Worm (Caenorhabditis elegans) whole organism, L4 larva: ENCODE results near the gene H37A05.2.

Experiments
- F37D6.2 ChIP-seq: sonication (generic microtip); optimal IDR thresholded peaks from 2 replicates; lab custom pipeline; 2016; ENCODE audit warnings: mild to moderate bottlenecking, missing genetic modification characterization, missing compliant biosample characterization
- F49E8.2 ChIP-seq: sonication (generic microtip); optimal IDR thresholded peaks from 2 replicates; lab custom pipeline; 2016; ENCODE audit warnings: missing compliant biosample characterization, mild to moderate bottlenecking, missing genetic modification characterization, borderline replicate concordance
- R02D3.7 ChIP-seq: fragments of 150-350 bp; sonication (generic microtip); optimal IDR thresholded peaks from 3 replicates; lab custom pipeline; 2014; ENCODE audit warnings: missing biosample characterization, missing genetic modification characterization
- T26A8.4 ChIP-seq: fragments of 200-800 bp; sonication (Bioruptor generic); IDR thresholded peaks from 2 replicates; pipeline ENCODE4 v1.3.6; 2022; ENCODE audit warnings: missing genetic modification characterization, missing compliant biosample characterization
- ZK337.2 ChIP-seq: fragments of 200-800 bp; sonication (Bioruptor generic); IDR thresholded peaks from 2 replicates; pipeline ENCODE4 v1.3.6; 2022; ENCODE audit warnings: missing genetic modification reagents, missing genetic modification characterization, missing compliant biosample characterization
- ZK546.5 ChIP-seq, 2 experiments: sonication (generic microtip); optimal IDR thresholded peaks; 2 replicates each; lab custom pipeline; 2017; ENCODE audit warnings: missing biosample characterization in 2 of 2, missing genetic modification characterization in 2 of 2
- aha-1 ChIP-seq: fragments of 150-350 bp; peaks from one replicate; lab custom pipeline; 2014; ENCODE audit warnings: missing biosample characterization, missing genetic modification characterization
- ama-1 ChIP-seq: fragments of 150-350 bp; optimal IDR thresholded peaks from 2 replicates; lab custom pipeline; 2014; ENCODE audit warnings: inconsistent platforms, mixed read lengths
- arid-1 ChIP-seq: fragments of 200-800 bp; sonication (Bioruptor generic); conservative IDR thresholded peaks from 2 replicates; pipeline ENCODE4 v1.3.6; 2022; ENCODE audit warnings: missing genetic modification reagents, missing genetic modification characterization, missing compliant biosample characterization
- attf-4 ChIP-seq: sonication (generic microtip); optimal IDR thresholded peaks from 3 replicates; lab custom pipeline; 2017; ENCODE audit warnings: missing biosample characterization, missing genetic modification characterization
- ceh-28 ChIP-seq: fragments of 150-350 bp; optimal IDR thresholded peaks from 2 replicates; lab custom pipeline; 2014; ENCODE audit warnings: missing biosample characterization, missing genetic modification reagents, missing genetic modification characterization
- ceh-62 ChIP-seq: sonication (generic microtip); optimal IDR thresholded peaks from 2 replicates; lab custom pipeline; 2017; ENCODE audit warnings: missing biosample characterization, missing genetic modification characterization
- ceh-82 ChIP-seq: sonication (generic microtip); optimal IDR thresholded peaks from 2 replicates; lab custom pipeline; 2017; ENCODE audit warnings: missing biosample characterization, missing genetic modification characterization
- cey-2 ChIP-seq: sonication (generic microtip); optimal IDR thresholded peaks from 3 replicates; lab custom pipeline; 2017; ENCODE audit warnings: missing genetic modification characterization, mild to moderate bottlenecking, missing compliant biosample characterization, antibody characterized with exemption, borderline replicate concordance; ENCODE audit not compliant: insufficient read depth
- daf-16 ChIP-seq, 3 experiments: sonication (generic microtip); optimal IDR thresholded peaks; 2 replicates each; lab custom pipeline; 2016 to 2017; ENCODE audit warnings: missing genetic modification characterization in 3 of 3, missing genetic modification reagents in 3 of 3, mild to moderate bottlenecking in 2 of 3, missing compliant biosample characterization in 2 of 3, missing biosample characterization in 1 of 3, moderate library complexity in 1 of 3
- dpl-1 ChIP-seq: fragments of 150-350 bp; optimal IDR thresholded peaks from 2 replicates; lab custom pipeline; 2014; ENCODE audit warnings: missing biosample characterization, missing genetic modification reagents, missing genetic modification characterization
- egl-27 ChIP-seq: sonication (generic microtip); optimal IDR thresholded peaks from 3 replicates; lab custom pipeline; 2017; ENCODE audit warnings: missing biosample characterization, missing genetic modification reagents, missing genetic modification characterization
- gei-8 ChIP-seq: fragments of 200-800 bp; sonication (Bioruptor generic); optimal IDR thresholded peaks from 2 replicates; lab custom pipeline; 2018; ENCODE audit warnings: mild to moderate bottlenecking, missing genetic modification characterization, missing compliant biosample characterization
- hif-1 ChIP-seq, 2 experiments: sonication (generic microtip); optimal IDR thresholded peaks; 2 replicates each; lab custom pipeline; 2016 to 2017; ENCODE audit warnings: missing compliant biosample characterization in 2 of 2, missing genetic modification characterization in 2 of 2, missing genetic modification reagents in 2 of 2, missing genotype in 2 of 2, mild to moderate bottlenecking in 1 of 2
- hlh-11 ChIP-seq: fragments of 200-800 bp; sonication (Bioruptor generic); optimal IDR thresholded peaks from 2 replicates; lab custom pipeline; 2018; ENCODE audit warnings: mild to moderate bottlenecking, missing genetic modification characterization, missing compliant biosample characterization
- hlh-30 ChIP-seq: sonication (generic microtip); optimal IDR thresholded peaks from 2 replicates; lab custom pipeline; 2017; ENCODE audit warnings: antibody characterized with exemption, mild to moderate bottlenecking, missing genetic modification characterization, missing compliant biosample characterization; ENCODE audit not compliant: insufficient read depth
- lin-1 ChIP-seq: fragments of 200-800 bp; sonication (Bioruptor generic); IDR thresholded peaks from 2 replicates; pipeline ENCODE4 v1.3.6; 2022; ENCODE audit warnings: missing genetic modification reagents, missing genetic modification characterization, missing compliant biosample characterization
- lin-13 ChIP-seq: fragments of 150-350 bp; optimal IDR thresholded peaks from 2 replicates; lab custom pipeline; 2014; ENCODE audit warnings: missing biosample characterization, missing genetic modification reagents, missing genetic modification characterization
- lin-29 ChIP-seq: fragments of 200-800 bp; sonication (Bioruptor generic); IDR thresholded peaks from 2 replicates; pipeline ENCODE4 v1.3.6; 2022; ENCODE audit warnings: missing genetic modification reagents, missing genetic modification characterization, missing compliant biosample characterization
- lin-38 ChIP-seq: fragments of 200-800 bp; sonication (Bioruptor generic); IDR thresholded peaks from 2 replicates; pipeline ENCODE4 v1.3.6; 2022; ENCODE audit warnings: missing genetic modification reagents, missing genetic modification characterization, missing compliant biosample characterization
- madf-9 ChIP-seq: fragments of 200-800 bp; sonication (Bioruptor generic); conservative IDR thresholded peaks from 2 replicates; pipeline ENCODE4 v1.3.6; 2022; ENCODE audit warnings: missing genetic modification reagents, missing genetic modification characterization, missing compliant biosample characterization
- mdl-1 ChIP-seq, 2 experiments: fragments of 150-350 bp in 1 of 2; sonication (generic microtip) in 1 of 2; optimal IDR thresholded peaks; 2 replicates each; lab custom pipeline; 2014 to 2017; ENCODE audit warnings: missing biosample characterization in 2 of 2, missing genetic modification characterization in 2 of 2
- mes-2 ChIP-seq: sonication (generic microtip); optimal IDR thresholded peaks from 2 replicates; lab custom pipeline; 2016; ENCODE audit warnings: missing genotype, mild to moderate bottlenecking, missing genetic modification characterization, missing compliant biosample characterization; ENCODE audit not compliant: poor library complexity, severe bottlenecking
- mxl-3 ChIP-seq: fragments of 200-800 bp; sonication (Bioruptor generic); optimal IDR thresholded peaks from 2 replicates; lab custom pipeline; 2018; ENCODE audit warnings: mild to moderate bottlenecking, missing genetic modification characterization, missing compliant biosample characterization
- nhr-11 ChIP-seq: fragments of 150-350 bp; optimal IDR thresholded peaks from 2 replicates; lab custom pipeline; 2014; ENCODE audit warnings: missing biosample characterization, missing genetic modification characterization
- nhr-25 ChIP-seq: sonication (generic microtip); optimal IDR thresholded peaks from 2 replicates; lab custom pipeline; 2017; ENCODE audit warnings: missing genetic modification characterization, mild to moderate bottlenecking, missing compliant biosample characterization, antibody characterized with exemption, moderate library complexity, borderline replicate concordance; ENCODE audit not compliant: insufficient read depth
- nhr-28 ChIP-seq: fragments of 150-350 bp; optimal IDR thresholded peaks from 2 replicates; lab custom pipeline; 2014; ENCODE audit warnings: missing biosample characterization, missing genetic modification characterization
- nhr-42 ChIP-seq: fragments of 200-800 bp; sonication (Bioruptor generic); IDR thresholded peaks from 2 replicates; pipeline ENCODE4 v1.3.6; 2022; ENCODE audit warnings: missing genetic modification characterization, missing compliant biosample characterization
- nhr-76 ChIP-seq: fragments of 150-350 bp; optimal IDR thresholded peaks from 2 replicates; lab custom pipeline; 2014; ENCODE audit warnings: missing biosample characterization, missing genetic modification characterization
- pha-4 ChIP-seq, 2 experiments: fragments of 150-350 bp in 1 of 2; fragments of 200-800 bp in 1 of 2; sonication (Bioruptor generic) in 1 of 2; IDR thresholded peaks in 1 of 2; optimal IDR thresholded peaks in 1 of 2; 2 replicates each; pipeline versions ENCODE4 v1.3.6 to Lab custom; 2014 to 2022; ENCODE audit warnings: missing genetic modification characterization in 2 of 2, missing genetic modification reagents in 2 of 2, missing biosample characterization in 1 of 2, missing compliant biosample characterization in 1 of 2
- rbr-2 ChIP-seq: sonication (generic microtip); optimal IDR thresholded peaks from 2 replicates; lab custom pipeline; 2016; ENCODE audit warnings: missing genotype, missing genetic modification characterization, missing compliant biosample characterization
- sdz-12 ChIP-seq: fragments of 200-800 bp; sonication (Bioruptor generic); optimal IDR thresholded peaks from 2 replicates; lab custom pipeline; 2018; ENCODE audit warnings: mild to moderate bottlenecking, missing genetic modification characterization, missing compliant biosample characterization
- set-16 ChIP-seq: fragments of 200-800 bp; sonication (Bioruptor generic); IDR thresholded peaks from 2 replicates; pipeline ENCODE4 v1.3.6; 2022; ENCODE audit warnings: missing genetic modification reagents, missing genetic modification characterization, missing compliant biosample characterization
- skn-1 ChIP-seq: fragments of 150-350 bp; optimal IDR thresholded peaks from 2 replicates; lab custom pipeline; 2014; ENCODE audit warnings: missing biosample characterization, missing genetic modification characterization
- snpc-1.2 ChIP-seq: fragments of 200-800 bp; sonication (Bioruptor generic); IDR thresholded peaks from 2 replicates; pipeline ENCODE4 v1.3.6; 2022; ENCODE audit warnings: missing genetic modification reagents, missing genetic modification characterization, missing compliant biosample characterization
- snpc-4 ChIP-seq: fragments of 150-350 bp; optimal IDR thresholded peaks from 2 replicates; lab custom pipeline; 2014; ENCODE audit warnings: missing biosample characterization, missing genetic modification characterization
- spr-1 ChIP-seq: sonication (generic microtip); optimal IDR thresholded peaks from 2 replicates; lab custom pipeline; 2016; ENCODE audit warnings: mild to moderate bottlenecking, missing genetic modification characterization, missing compliant biosample characterization
- spr-3 ChIP-seq: fragments of 200-800 bp; sonication (Bioruptor generic); optimal IDR thresholded peaks from 2 replicates; lab custom pipeline; 2018; ENCODE audit warnings: mild to moderate bottlenecking, missing genetic modification characterization, missing compliant biosample characterization
- unc-130 ChIP-seq: sonication (generic microtip); optimal IDR thresholded peaks from 2 replicates; lab custom pipeline; 2016; ENCODE audit warnings: missing genetic modification reagents, missing genetic modification characterization, missing compliant biosample characterization
- unc-39 ChIP-seq: sonication (generic microtip); optimal IDR thresholded peaks from 2 replicates; lab custom pipeline; 2017; ENCODE audit warnings: missing biosample characterization, missing genetic modification characterization
- unc-62 ChIP-seq, 3 experiments: fragments of 150-350 bp in 1 of 3; sonication (generic microtip); optimal IDR thresholded peaks in 2 of 3; peaks in 1 of 3; 1 replicate in 1 of 3; 2 replicates in 2 of 3; lab custom pipeline; 2014 to 2017; ENCODE audit warnings: missing biosample characterization in 3 of 3, missing genetic modification characterization in 3 of 3, missing genetic modification reagents in 3 of 3, missing genotype in 1 of 3
- zag-1 ChIP-seq: fragments of 150-350 bp; optimal IDR thresholded peaks from 2 replicates; lab custom pipeline; 2014; ENCODE audit warnings: missing biosample characterization, missing genetic modification characterization
- zip-2 ChIP-seq: fragments of 150-350 bp; optimal IDR thresholded peaks from 2 replicates; lab custom pipeline; 2014; ENCODE audit warnings: missing biosample characterization, missing genetic modification characterization

The H37A05.2 gene

DNA sequence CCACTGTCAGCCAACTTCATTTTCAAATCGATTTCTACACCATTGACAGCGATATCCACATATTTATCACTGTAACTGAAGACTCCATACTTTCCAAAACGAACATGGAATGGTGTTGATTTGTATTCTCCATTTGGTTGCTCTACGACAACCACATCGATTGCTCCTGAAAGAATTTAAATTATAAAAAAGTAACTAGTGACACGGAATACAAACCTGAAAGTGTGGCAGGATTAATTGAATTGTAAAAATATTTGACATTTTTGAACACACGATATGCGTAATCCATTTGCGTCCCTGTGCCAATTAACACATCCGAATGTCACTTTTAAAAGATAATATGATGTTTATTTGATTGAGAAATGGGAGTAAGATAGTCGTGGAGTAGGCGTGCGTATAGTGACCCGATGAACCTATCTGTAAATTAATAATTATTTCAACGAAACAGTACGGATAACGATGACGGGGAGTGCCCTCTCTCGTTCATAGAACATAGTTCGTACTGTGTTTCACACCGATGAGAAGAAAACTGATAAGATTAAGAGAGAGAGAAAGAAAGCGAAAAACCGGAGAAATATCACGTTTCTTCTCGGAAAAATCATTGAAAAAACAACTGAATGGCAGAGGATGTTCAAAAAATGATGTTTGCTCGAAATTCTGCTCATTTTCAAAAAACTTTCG, 19.8 kb upstream of the H37A05.2 start, which contains the start of gene lpin-1 (continued):
- no peak for TF ChIP-seq ceh-62 (tag; lab: Kevin White, UChicago)
- TF ChIP-seq ama-1 (lab: Kevin White, UChicago): no peak
- TF ChIP-seq daf-16 (GFP tag; optimal IDR thresholded peaks at IDR 0.05; lab: Kevin White, UChicago): no peak
- peak; percentile 44 for TF ChIP-seq daf-16 (tag; optimal IDR thresholded peaks at IDR 0.05; lab: Kevin White, UChicago)
- TF ChIP-seq nhr-42 (GFP tag; lab: Robert Waterston, UW): no peak
- peak in 1 of 2 experiments; percentile 38 for TF ChIP-seq hif-1 (tag; optimal IDR thresholded peaks at IDR 0.05; lab: Kevin White, UChicago)
- peak; percentile 20 for TF ChIP-seq hlh-30 (tag; lab: Kevin White, UChicago)
- no peak for TF ChIP-seq rbr-2 (tag; lab: Kevin White, UChicago)
- no peak for TF ChIP-seq unc-130 (GFP tag; lab: Kevin White, UChicago)
- peak; percentile 96 for TF ChIP-seq aha-1 (tag; lab: Kevin White, UChicago)
- no peak for TF ChIP-seq zip-2 (tag; lab: Kevin White, UChicago)
- TF ChIP-seq arid-1 (GFP tag; lab: Robert Waterston, UW): no peak
- TF ChIP-seq sdz-12 (GFP tag; lab: Kevin White, UChicago): peak; percentile 68
- no peak for TF ChIP-seq nhr-11 (tag; lab: Kevin White, UChicago)
- peak; percentile 70 for TF ChIP-seq mxl-3 (GFP tag; lab: Kevin White, UChicago)
- no peak for TF ChIP-seq F49E8.2 (tag; lab: Kevin White, UChicago)
- no peak for TF ChIP-seq spr-1 (tag; lab: Kevin White, UChicago)
- TF ChIP-seq gei-8: no peak
- TF ChIP-seq unc-39 (tag; lab: Kevin White, UChicago): no peak
- TF ChIP-seq unc-62 (GFP tag; optimal IDR thresholded peaks at IDR 0.05 in 1 of 2; lab: Kevin White, UChicago): peak in 1 of 2 experiments; percentile 60
- no peak for TF ChIP-seq unc-62 (tag; optimal IDR thresholded peaks at IDR 0.05; lab: Kevin White, UChicago)
- TF ChIP-seq lin-1: no peak
- no peak for TF ChIP-seq ZK337.2 (GFP tag; lab: Robert Waterston, UW)
- TF ChIP-seq attf-4 (tag; lab: Kevin White, UChicago): no peak
- no peak for TF ChIP-seq snpc-4 (tag; lab: Kevin White, UChicago)
- TF ChIP-seq hlh-11: peak; percentile 85
- TF ChIP-seq skn-1 (tag; lab: Kevin White, UChicago): no peak
- no peak for TF ChIP-seq ceh-82
- no peak for TF ChIP-seq madf-9 (GFP tag; lab: Robert Waterston, UW)
- no peak for TF ChIP-seq R02D3.7 (tag; lab: Kevin White, UChicago)
- TF ChIP-seq lin-38 (GFP tag; lab: Robert Waterston, UW): no peak
- no peak for TF ChIP-seq lin-13 (GFP tag; lab: Kevin White, UChicago)
- no peak for TF ChIP-seq zag-1
- TF ChIP-seq cey-2 (tag; lab: Kevin White, UChicago): no peak
- no peak for TF ChIP-seq nhr-25 (tag; lab: Kevin White, UChicago)
- TF ChIP-seq mes-2: peak; percentile 6
- TF ChIP-seq lin-29: no peak
- TF ChIP-seq F37D6.2 (tag; lab: Kevin White, UChicago): no peak
- TF ChIP-seq egl-27 (tag; lab: Kevin White, UChicago): no peak
- TF ChIP-seq pha-4 (GFP tag; IDR thresholded peaks at IDR 0.05; lab: Robert Waterston, UW): no peak
- no peak for TF ChIP-seq pha-4 (tag; optimal IDR thresholded peaks at IDR 0.05; lab: Kevin White, UChicago)
- TF ChIP-seq T26A8.4 (GFP tag; lab: Robert Waterston, UW): no peak
- TF ChIP-seq nhr-76 (tag; lab: Kevin White, UChicago): no peak
- no peak for TF ChIP-seq ceh-28 (tag; lab: Kevin White, UChicago)
- no peak for TF ChIP-seq ZK546.5 (tag; optimal IDR thresholded peaks at IDR 0.05; lab: Kevin White, UChicago)
- no peak for TF ChIP-seq dpl-1 (GFP tag; lab: Kevin White, UChicago)
- peak in 1 of 2 experiments; percentile 54 for TF ChIP-seq mdl-1 (tag; optimal IDR thresholded peaks at IDR 0.05; lab: Kevin White, UChicago)
- TF ChIP-seq nhr-28 (tag; lab: Kevin White, UChicago): peak; percentile 77
- no peak for TF ChIP-seq spr-3 (GFP tag; lab: Kevin White, UChicago)
- no peak for TF ChIP-seq set-16 (GFP tag; lab: Robert Waterston, UW)
- TF ChIP-seq snpc-1.2 (GFP tag; lab: Robert Waterston, UW): no peak
